Worm (Caenorhabditis elegans): ENCODE results near the gene F44D12.6.

ce11 chrIV:10027566-10027965 is 5.6 kb upstream of the F44D12.6 start, which contains the start of gene gipc-2:
- TF ChIP-seq aly-1 (tag; optimal IDR thresholded peaks at IDR 0.05) (no peak), B0310.2 (tag; optimal IDR thresholded peaks at IDR 0.05) (no peak)
